Worm (Caenorhabditis elegans): ENCODE data around the gene mfsd-12.

mfsd-12 gene

ce11 chrX:4711698-4712329 lies 43.9 kb downstream of the mfsd-12 start, which contains the start of the genes dnj-14 and glit-1:
dnj-14 (minus strand) TSS chrX:4711748.
glit-1 (plus strand) TSS chrX:4712279.
- peak; percentile 19 for TF ChIP-seq tbx-2 (tag; optimal IDR thresholded peaks at IDR 0.05)
- TF ChIP-seq nhr-28 (tag; optimal IDR thresholded peaks at IDR 0.05): no peak
- TF ChIP-seq egl-27 (tag; optimal IDR thresholded peaks at IDR 0.05): peak; percentile 43
- TF ChIP-seq ztf-11 (tag; optimal IDR thresholded peaks at IDR 0.05): no peak
- TF ChIP-seq ZK546.5 (tag; optimal IDR thresholded peaks at IDR 0.05): no peak
- TF ChIP-seq nhr-25 (tag; optimal IDR thresholded peaks at IDR 0.05): peak; percentile 96
- peak in 1 of 3 experiments; percentile 35 for TF ChIP-seq elt-3 (tag; optimal IDR thresholded peaks at IDR 0.05)
- peak; percentile 38 for TF ChIP-seq nhr-11 (tag; optimal IDR thresholded peaks at IDR 0.05)
- no peak for TF ChIP-seq nhr-237 (tag; optimal IDR thresholded peaks at IDR 0.05)
- TF ChIP-seq egl-5 (tag; optimal IDR thresholded peaks at IDR 0.05): peak; percentile 96
- peak; percentile 91 for TF ChIP-seq nhr-23 (tag; optimal IDR thresholded peaks at IDR 0.05)
- no peak for TF ChIP-seq mml-1 (tag; optimal IDR thresholded peaks at IDR 0.05)
- TF ChIP-seq ceh-16 (tag; optimal IDR thresholded peaks at IDR 0.05): no peak
- no peak for TF ChIP-seq fkh-2 (tag; optimal IDR thresholded peaks at IDR 0.05)
- peak; percentile 98 for TF ChIP-seq hmg-11 (tag; optimal IDR thresholded peaks at IDR 0.05)
- peak; percentile 100 for TF ChIP-seq pha-4 (tag; optimal IDR thresholded peaks at IDR 0.05)
- peak; percentile 69 for TF ChIP-seq pqm-1 (tag; optimal IDR thresholded peaks at IDR 0.05)
- peak; percentile 81 for TF ChIP-seq lsy-12 (tag; optimal IDR thresholded peaks at IDR 0.05)
- no peak for TF ChIP-seq nhr-77 (tag; optimal IDR thresholded peaks at IDR 0.05)
- TF ChIP-seq daf-12 (tag; optimal IDR thresholded peaks at IDR 0.05): no peak
- peak; percentile 19 for TF ChIP-seq elt-1 (tag; optimal IDR thresholded peaks at IDR 0.05)
- TF ChIP-seq nhr-67 (tag; optimal IDR thresholded peaks at IDR 0.05): no peak
- TF ChIP-seq zag-1 (tag; optimal IDR thresholded peaks at IDR 0.05): no peak
- peak; percentile 59 for TF ChIP-seq ceh-82 (tag; optimal IDR thresholded peaks at IDR 0.05)
- peak; percentile 23 for TF ChIP-seq fkh-10 (GFP tag; optimal IDR thresholded peaks at IDR 0.05)
- peak; percentile 78 for TF ChIP-seq snpc-4 (tag; optimal IDR thresholded peaks at IDR 0.05)
- peak; percentile 97 for TF ChIP-seq lin-15B (tag; optimal IDR thresholded peaks at IDR 0.05)
- TF ChIP-seq eor-1 (tag; optimal IDR thresholded peaks at IDR 0.05): no peak
- no peak for TF ChIP-seq unc-39 (tag; optimal IDR thresholded peaks at IDR 0.05)
- no peak for TF ChIP-seq sea-2 (GFP tag; optimal IDR thresholded peaks at IDR 0.05)
- TF ChIP-seq ceh-28 (tag; optimal IDR thresholded peaks at IDR 0.05): peak; percentile 75
- TF ChIP-seq nhr-12 (tag; optimal IDR thresholded peaks at IDR 0.05): no peak
- peak; percentile 77 for TF ChIP-seq nhr-43 (tag; optimal IDR thresholded peaks at IDR 0.05; ENCODE audit: poor library complexity, severe bottlenecking)
- TF ChIP-seq skn-1 (tag; optimal IDR thresholded peaks at IDR 0.05): peak; percentile 78
- no peak for TF ChIP-seq ceh-9 (tag; optimal IDR thresholded peaks at IDR 0.05)
- peak; percentile 81 for TF ChIP-seq fos-1 (tag; optimal IDR thresholded peaks at IDR 0.05)
- no peak for TF ChIP-seq nhr-76 (tag; optimal IDR thresholded peaks at IDR 0.05)
- peak; percentile 97 for TF ChIP-seq nfya-1 (tag; optimal IDR thresholded peaks at IDR 0.05; ENCODE audit: insufficient read depth)
- TF ChIP-seq jun-1 (tag; optimal IDR thresholded peaks at IDR 0.05): peak; percentile 92
- peak; percentile 28 for TF ChIP-seq ama-1 (optimal IDR thresholded peaks at IDR 0.05)
- TF ChIP-seq R02D3.7 (tag; optimal IDR thresholded peaks at IDR 0.05): peak; percentile 49
- no peak for TF ChIP-seq aly-2 (tag; optimal IDR thresholded peaks at IDR 0.05)
- TF ChIP-seq unc-62 (GFP tag; optimal IDR thresholded peaks at IDR 0.05): peak; percentile 27
- peak; percentile 99 for TF ChIP-seq lin-39 (tag; optimal IDR thresholded peaks at IDR 0.05)
- peak; percentile 91 for TF ChIP-seq elt-2 (tag; optimal IDR thresholded peaks at IDR 0.05)
- peak; percentile 61 for TF ChIP-seq ztf-4 (tag; optimal IDR thresholded peaks at IDR 0.05)
- peak; percentile 25 for TF ChIP-seq mdl-1 (tag; optimal IDR thresholded peaks at IDR 0.05)

All from whole organism, L3 larva.